Worm (Caenorhabditis elegans): ENCODE data around the gene rmd-2.
A peak's percentile ranks its signal among the peaks of the same experiment; 100 is the strongest.

ce11 chrV:9978425-9978824, 7.7 kb downstream of the rmd-2 start:
- TF ChIP-seq ceh-34 (tag; optimal IDR thresholded peaks at IDR 0.05): no peak
- no peak for TF ChIP-seq nhr-11 (tag; optimal IDR thresholded peaks at IDR 0.05)
- no peak for TF ChIP-seq pros-1 (tag; optimal IDR thresholded peaks at IDR 0.05)
- TF ChIP-seq pqm-1 (tag; optimal IDR thresholded peaks at IDR 0.05): no peak
- no peak for TF ChIP-seq dve-1 (tag; optimal IDR thresholded peaks at IDR 0.05)
- TF ChIP-seq lin-11 (tag; optimal IDR thresholded peaks at IDR 0.05): no peak
- no peak for TF ChIP-seq sdc-2 (tag; optimal IDR thresholded peaks at IDR 0.05)
- peak; percentile 16 for TF ChIP-seq tbx-2 (tag; optimal IDR thresholded peaks at IDR 0.05)
- TF ChIP-seq hlh-13 (GFP tag; optimal IDR thresholded peaks at IDR 0.05): no peak
- TF ChIP-seq hlh-30 (tag; optimal IDR thresholded peaks at IDR 0.05; ENCODE audit: insufficient read depth): no peak
- no peak for TF ChIP-seq hlh-6 (tag; optimal IDR thresholded peaks at IDR 0.05)
- TF ChIP-seq ceh-14 (tag; optimal IDR thresholded peaks at IDR 0.05): no peak
- no peak for TF ChIP-seq pha-4 (tag; optimal IDR thresholded peaks at IDR 0.05)
- no peak for TF ChIP-seq ceh-6 (GFP tag; optimal IDR thresholded peaks at IDR 0.05)
